Fruit fly (Drosophila melanogaster): ENCODE results near the gene nau.

nau gene

DNA sequence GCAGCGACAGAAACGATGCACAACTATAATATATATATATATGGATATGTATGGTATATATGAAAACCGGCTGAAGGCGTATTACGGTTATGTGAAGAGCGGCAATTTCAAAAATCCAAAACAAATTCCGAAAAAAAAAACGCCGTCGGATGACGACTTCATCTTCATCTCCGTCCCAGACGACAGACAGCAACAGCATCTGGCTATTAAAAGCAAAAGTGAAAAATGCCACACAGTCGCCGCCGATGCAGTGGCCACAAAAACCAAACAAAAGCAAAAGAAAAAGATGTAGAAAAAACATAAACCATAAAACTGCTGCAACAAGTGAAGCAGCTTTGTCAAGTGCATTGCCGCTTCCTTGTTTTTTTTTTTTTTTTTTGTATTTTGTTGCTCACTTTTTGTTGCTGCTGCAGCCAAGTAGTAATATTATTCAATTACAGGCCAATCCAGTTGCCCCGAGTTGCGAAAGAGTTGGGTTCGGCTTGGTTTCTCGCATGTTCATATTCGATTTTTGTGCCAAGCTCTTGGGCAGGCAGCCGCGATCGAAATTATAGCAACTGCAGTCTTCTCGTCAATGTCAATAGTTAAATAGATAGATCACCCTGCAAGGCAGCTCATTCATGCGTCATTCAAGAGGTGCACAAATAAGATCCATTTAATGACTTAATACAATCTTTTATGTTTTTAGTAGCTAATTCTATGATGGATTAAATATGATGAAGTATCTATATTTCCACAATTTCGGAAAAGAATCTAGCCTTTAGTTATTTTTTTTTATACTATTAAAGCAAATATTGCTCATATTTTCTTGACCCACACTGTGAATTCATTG is 16.6 kb upstream of the nau start:
- no peak for TF ChIP-seq fu2 (GFP tag; optimal IDR thresholded peaks at IDR 0.05)
- TF ChIP-seq BEAF-32 (GFP tag; optimal IDR thresholded peaks at IDR 0.05), result no peak
- TF ChIP-seq shn (GFP tag; optimal IDR thresholded peaks at IDR 0.05), result no peak
- no peak for TF ChIP-seq CG16813 (GFP tag; IDR thresholded peaks at IDR 0.05; ENCODE audit: partially characterized antibody)
- no peak for TF ChIP-seq CG32772 (GFP tag; IDR thresholded peaks at IDR 0.05)
- TF ChIP-seq CG15601 (tag; optimal IDR thresholded peaks at IDR 0.05), result no peak
- TF ChIP-seq CG10274 (GFP tag; optimal IDR thresholded peaks at IDR 0.05), result no peak
- TF ChIP-seq CG34376 (GFP tag; optimal IDR thresholded peaks at IDR 0.05), result no peak
- TF ChIP-seq vfl (GFP tag; optimal IDR thresholded peaks at IDR 0.05), result no peak
- TF ChIP-seq repo (GFP tag; optimal IDR thresholded peaks at IDR 0.05), result no peak
- TF ChIP-seq NC2α (GFP tag; optimal IDR thresholded peaks at IDR 0.05), result no peak
- peak; percentile 13; the same call in 1 of the 3 replicates for TF ChIP-seq CG11695 (GFP tag; IDR thresholded peaks at IDR 0.05)
- no peak for TF ChIP-seq HmgD (GFP tag; optimal IDR thresholded peaks at IDR 0.05)
- TF ChIP-seq CG12659 (GFP tag; optimal IDR thresholded peaks at IDR 0.05), result no peak
- no peak for TF ChIP-seq CG17802 (tag; optimal IDR thresholded peaks at IDR 0.05)
- peak; percentile 67 for TF ChIP-seq Drgx (GFP tag; IDR thresholded peaks at IDR 0.05)
- TF ChIP-seq en (GFP tag; optimal IDR thresholded peaks at IDR 0.05), result peak; percentile 2
- TF ChIP-seq fd64A (GFP tag; optimal IDR thresholded peaks at IDR 0.05), result no peak
- peak; percentile 58 for TF ChIP-seq CG11696 (GFP tag; IDR thresholded peaks at IDR 0.05)
- TF ChIP-seq CG43689 (GFP tag; IDR thresholded peaks at IDR 0.05), result no peak
- no peak for TF ChIP-seq BtbVII (GFP tag; optimal IDR thresholded peaks at IDR 0.05)
- no peak for TF ChIP-seq CG10431 (GFP tag; optimal IDR thresholded peaks at IDR 0.05)
- no peak for TF ChIP-seq ewg (GFP tag; optimal IDR thresholded peaks at IDR 0.05)
- no peak for TF ChIP-seq Atf3 (GFP tag; optimal IDR thresholded peaks at IDR 0.05)
- no peak for TF ChIP-seq dpn (GFP tag; optimal IDR thresholded peaks at IDR 0.05)
- TF ChIP-seq ind (GFP tag; optimal IDR thresholded peaks at IDR 0.05), result no peak
- no peak for TF ChIP-seq amos (GFP tag; IDR thresholded peaks at IDR 0.05; ENCODE audit: partially characterized antibody)
- TF ChIP-seq ssp (GFP tag; IDR thresholded peaks at IDR 0.05), result no peak
- TF ChIP-seq Gug (GFP tag; IDR thresholded peaks at IDR 0.05), result no peak
- TF ChIP-seq pho (GFP tag; optimal IDR thresholded peaks at IDR 0.05), result no peak
- peak; percentile 40 for TF ChIP-seq ATbp (GFP tag; optimal IDR thresholded peaks at IDR 0.05)
- TF ChIP-seq Dfd (GFP tag; optimal IDR thresholded peaks at IDR 0.05), result no peak
- TF ChIP-seq Hr51 (GFP tag; optimal IDR thresholded peaks at IDR 0.05), result peak in 1 of 2 experiments; percentile 48
- TF ChIP-seq CG3281 (GFP tag; optimal IDR thresholded peaks at IDR 0.05), result no peak
- TF ChIP-seq Deaf1 (tag; optimal IDR thresholded peaks at IDR 0.05), result no peak
- TF ChIP-seq CG12391 (tag; optimal IDR thresholded peaks at IDR 0.05), result peak; percentile 25
- TF ChIP-seq CG17359 (tag; optimal IDR thresholded peaks at IDR 0.05), result peak; percentile 7
- 0 out of 2 replicates have a peak, but pooled peaks have one; percentile 24 for TF ChIP-seq CG31441 (GFP tag; IDR thresholded peaks at IDR 0.05)
- TF ChIP-seq Lhr (GFP tag; optimal IDR thresholded peaks at IDR 0.05), result no peak
- no peak for TF ChIP-seq CG10979 (tag; optimal IDR thresholded peaks at IDR 0.05)
- 0 out of 2 replicates have a peak, but pooled peaks have one; percentile 35 for TF ChIP-seq CG5953 (GFP tag; IDR thresholded peaks at IDR 0.05)
- peak; percentile 28 for TF ChIP-seq CG11504 (tag; optimal IDR thresholded peaks at IDR 0.05)
- 0 out of 3 replicates have a peak, but pooled peaks have one; percentile 11 for TF ChIP-seq Optix (GFP tag; IDR thresholded peaks at IDR 0.05)
- no peak for TF ChIP-seq CG9727 (GFP tag; optimal IDR thresholded peaks at IDR 0.05)
- no peak for TF ChIP-seq gsb-n (tag; optimal IDR thresholded peaks at IDR 0.05)
- no peak for TF ChIP-seq CG4617 (GFP tag; optimal IDR thresholded peaks at IDR 0.05; ENCODE audit: borderline replicate concordance)
- peak; percentile 25 for TF ChIP-seq sqz (GFP tag; optimal IDR thresholded peaks at IDR 0.05)
- peak; percentile 75 for TF ChIP-seq sens (GFP tag)
- TF ChIP-seq CG7745 (tag; optimal IDR thresholded peaks at IDR 0.05), result no peak
